Fruit fly (Drosophila melanogaster) whole organism, prepupa: ENCODE data around the gene shi.
A peak's percentile ranks its signal among the peaks of the same experiment; 100 is the strongest.

Experiments
- CG10631 ChIP-seq: fragments of 200-800 bp; sonication (Bioruptor generic); optimal IDR thresholded peaks from 2 replicates; lab custom pipeline; 2016; ENCODE audit warnings: missing biosample characterization, missing genetic modification characterization
- CG10669 ChIP-seq: fragments of 200-800 bp; sonication (Bioruptor generic); optimal IDR thresholded peaks from 3 replicates; lab custom pipeline; 2018; ENCODE audit warnings: missing biosample characterization, mild to moderate bottlenecking, missing genetic modification characterization, moderate library complexity
- CG11762 ChIP-seq: fragments of 200-800 bp; sonication (Bioruptor generic); optimal IDR thresholded peaks from 3 replicates; lab custom pipeline; 2016; ENCODE audit warnings: missing biosample characterization, missing genetic modification characterization; ENCODE audit not compliant: insufficient read depth
- Hr39 ChIP-seq: fragments of 200-800 bp; sonication (Bioruptor generic); optimal IDR thresholded peaks from 2 replicates; lab custom pipeline; 2016; ENCODE audit warnings: missing biosample characterization, missing genetic modification characterization
- OdsH ChIP-seq: fragments of 200-800 bp; sonication (Bioruptor generic); optimal IDR thresholded peaks from 3 replicates; lab custom pipeline; 2016; ENCODE audit warnings: missing biosample characterization, missing genetic modification characterization
- cyc ChIP-seq: fragments of 200-800 bp; sonication (Bioruptor generic); optimal IDR thresholded peaks from 3 replicates; lab custom pipeline; 2016; ENCODE audit warnings: missing biosample characterization, missing genetic modification characterization
- fkh ChIP-seq: fragments of 200-800 bp; sonication (Bioruptor generic); optimal IDR thresholded peaks from 3 replicates; lab custom pipeline; 2017; ENCODE audit warnings: missing biosample characterization, mild to moderate bottlenecking, missing genetic modification characterization, moderate library complexity
- salr ChIP-seq, 2 experiments: fragments of 200-800 bp; sonication (Bioruptor generic); optimal IDR thresholded peaks; 3 replicates each; lab custom pipeline; 2016 to 2018; ENCODE audit warnings: missing biosample characterization in 2 of 2, missing genetic modification characterization in 2 of 2, mild to moderate bottlenecking in 1 of 2
- vri ChIP-seq: fragments of 200-800 bp; sonication (Bioruptor generic); optimal IDR thresholded peaks from 3 replicates; lab custom pipeline; 2016; ENCODE audit warnings: missing biosample characterization, mild to moderate bottlenecking, missing genetic modification characterization

dm6 chrX:15886411-15887246 lies 5.3 kb upstream of the shi start:
- TF ChIP-seq CG10669 (GFP tag; lab: Kevin White, UChicago) (peak; percentile 89), CG10631 (GFP tag; lab: Kevin White, UChicago) (no peak), CG11762 (GFP tag; lab: Kevin White, UChicago) (peak; percentile 46), cyc (GFP tag; lab: Kevin White, UChicago) (no peak), fkh (GFP tag; lab: Kevin White, UChicago) (peak; percentile 87), salr (GFP tag; optimal IDR thresholded peaks at IDR 0.05; lab: Kevin White, UChicago) (peak in 1 of 2 experiments; percentile 81), Hr39 (GFP tag; lab: Kevin White, UChicago) (no peak), OdsH (GFP tag; lab: Kevin White, UChicago) (no peak), vri (GFP tag; lab: Kevin White, UChicago) (no peak)
